Fruit fly (Drosophila melanogaster): ENCODE measurements around the gene CG42588.
A peak's percentile ranks its signal among the peaks of the same experiment; 100 is the strongest.

The CG42588 gene

DNA sequence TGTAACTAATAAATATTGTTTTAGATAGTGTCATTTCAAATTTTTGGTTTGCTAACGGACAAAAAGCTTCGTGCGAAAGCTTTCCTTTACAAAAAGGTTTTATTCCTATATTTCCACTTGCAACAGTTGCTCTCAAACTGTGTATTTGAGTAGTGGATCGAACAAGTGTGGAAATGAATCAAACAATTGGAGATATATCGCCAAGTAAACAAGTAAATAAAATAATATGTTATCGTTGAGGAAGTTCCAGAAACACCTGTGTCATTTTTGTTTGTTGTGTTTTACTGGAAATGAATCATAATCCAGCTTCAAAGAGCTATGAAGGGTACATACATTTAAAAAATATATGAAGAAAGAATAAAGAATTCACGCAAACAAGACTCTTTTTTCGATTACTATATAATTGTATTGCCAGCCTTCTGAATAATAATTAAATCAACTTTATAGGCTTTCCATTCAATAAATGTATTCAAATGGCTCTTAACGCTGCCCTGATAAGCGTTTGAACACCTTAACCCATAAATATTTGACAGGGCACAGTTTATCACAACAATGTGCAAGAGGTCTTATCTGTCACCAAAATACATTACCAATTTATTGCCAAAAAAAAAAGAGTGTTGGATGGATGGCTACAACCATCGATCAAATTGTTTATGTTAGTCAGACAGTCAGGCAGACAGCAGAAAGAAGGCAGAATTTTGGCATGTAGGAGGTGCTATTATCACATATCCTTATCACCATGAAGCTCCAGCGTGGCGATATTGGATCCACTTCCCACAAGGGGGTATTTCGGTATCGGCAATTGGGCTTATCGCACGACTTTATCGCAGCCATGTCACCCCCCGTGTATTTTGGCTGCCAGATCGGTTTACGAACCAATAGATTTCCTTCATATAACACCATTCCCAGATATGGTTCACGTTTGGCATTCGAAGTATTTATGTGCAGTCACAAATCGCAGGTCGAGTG lies 21.7 kb downstream of the CG42588 start (continued):
- TF ChIP-seq C15 (GFP tag; IDR thresholded peaks at IDR 0.05) = no peak
- TF ChIP-seq D19A (tag; optimal IDR thresholded peaks at IDR 0.05) = peak; percentile 14
- TF ChIP-seq GATAe (GFP tag; conservative IDR thresholded peaks at IDR 0.05) = no peak; the same call in 1 of the 2 replicates
- no peak for TF ChIP-seq ara (GFP tag; IDR thresholded peaks at IDR 0.05)
- peak; percentile 18 for TF ChIP-seq CG13424 (tag; optimal IDR thresholded peaks at IDR 0.05)
- no peak for TF ChIP-seq CG12769 (tag; optimal IDR thresholded peaks at IDR 0.05)
- no peak for TF ChIP-seq run (tag; optimal IDR thresholded peaks at IDR 0.05)
- peak; percentile 8 for TF ChIP-seq nerfin-1 (tag; optimal IDR thresholded peaks at IDR 0.05)
- TF ChIP-seq pros (GFP tag; optimal IDR thresholded peaks at IDR 0.05) = no peak
- TF ChIP-seq E2f1 (GFP tag; IDR thresholded peaks at IDR 0.05) = no peak
- no peak for TF ChIP-seq zen2 (GFP tag; IDR thresholded peaks at IDR 0.05; ENCODE audit: partially characterized antibody)
- no peak for TF ChIP-seq hkb (optimal IDR thresholded peaks at IDR 0.05)
- TF ChIP-seq hkb (GFP tag; IDR thresholded peaks at IDR 0.05) = no peak
- no peak for TF ChIP-seq Dbx (GFP tag; IDR thresholded peaks at IDR 0.05)
- peak; percentile 3 for TF ChIP-seq CG12659 (GFP tag; optimal IDR thresholded peaks at IDR 0.05)
- 0 out of 2 replicates have a peak, but pooled peaks have one; percentile 16 for TF ChIP-seq Awh (GFP tag; IDR thresholded peaks at IDR 0.05)
- peak; percentile 53; the same call in 1 of the 3 replicates for TF ChIP-seq CG2199 (GFP tag; IDR thresholded peaks at IDR 0.05)
- TF ChIP-seq CG2202 (tag; optimal IDR thresholded peaks at IDR 0.05) = peak; percentile 4
- no peak for TF ChIP-seq CG18011 (GFP tag; optimal IDR thresholded peaks at IDR 0.05)
- peak; percentile 53 for TF ChIP-seq CG6854 (GFP tag; optimal IDR thresholded peaks at IDR 0.05)
- no peak for TF ChIP-seq sob (GFP tag; IDR thresholded peaks at IDR 0.05)
- TF ChIP-seq Myb (GFP tag; optimal IDR thresholded peaks at IDR 0.05) = peak; percentile 85
- peak; percentile 23 for TF ChIP-seq pita (GFP tag; optimal IDR thresholded peaks at IDR 0.05)
- no peak for TF ChIP-seq CG12219 (GFP tag; optimal IDR thresholded peaks at IDR 0.05)
- peak; percentile 6 for TF ChIP-seq CG11504 (tag; optimal IDR thresholded peaks at IDR 0.05)
- TF ChIP-seq CG13287 (GFP tag; IDR thresholded peaks at IDR 0.05; ENCODE audit: partially characterized antibody) = no peak
- TF ChIP-seq CG2678 (tag; optimal IDR thresholded peaks at IDR 0.05) = peak; percentile 12
- TF ChIP-seq Xrp1 (GFP tag; IDR thresholded peaks at IDR 0.05) = no peak

DNA sequence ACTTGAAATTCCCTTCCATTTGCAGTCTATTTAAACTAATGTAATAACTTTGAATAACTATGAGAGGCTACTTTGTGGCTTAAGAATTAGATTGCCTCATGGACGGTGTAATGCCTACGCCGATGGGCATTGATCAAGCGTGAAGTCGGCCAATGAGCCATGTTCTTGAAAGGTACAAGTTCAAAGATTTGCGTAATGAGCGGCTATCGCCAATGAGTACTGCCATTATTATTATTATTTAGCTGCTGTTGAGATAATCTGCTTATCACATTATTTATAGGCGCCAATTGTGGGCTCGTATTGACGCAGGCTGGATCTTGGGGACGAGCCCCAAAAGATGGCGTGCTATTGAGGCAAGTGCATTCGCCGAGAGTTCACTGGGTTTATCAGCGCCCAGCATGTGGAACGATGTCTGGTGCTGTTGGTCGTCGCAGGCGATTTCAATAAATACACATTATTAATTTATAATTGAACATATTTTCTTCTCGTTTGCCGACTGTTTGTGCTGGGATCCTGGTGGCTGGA lies 23.2 kb downstream of the CG42588 start:
- TF ChIP-seq D19B (GFP tag; optimal IDR thresholded peaks at IDR 0.05) (no peak), zen2 (GFP tag; IDR thresholded peaks at IDR 0.05; ENCODE audit: partially characterized antibody) (no peak), sug (tag; optimal IDR thresholded peaks at IDR 0.05) (peak; percentile 56), CG17829 (tag; optimal IDR thresholded peaks at IDR 0.05) (no peak), CG13624 (GFP tag; optimal IDR thresholded peaks at IDR 0.05) (no peak), pzg (GFP tag; optimal IDR thresholded peaks at IDR 0.05) (no peak), CTCF (GFP tag; optimal IDR thresholded peaks at IDR 0.05) (peak; percentile 19), ham (GFP tag; IDR thresholded peaks at IDR 0.05) (no peak), oc (tag; optimal IDR thresholded peaks at IDR 0.05) (no peak), Spps (tag; optimal IDR thresholded peaks at IDR 0.05) (no peak), CG1647 (GFP tag; optimal IDR thresholded peaks at IDR 0.05) (no peak), p53 (GFP tag; optimal IDR thresholded peaks at IDR 0.05) (no peak), CG9727 (GFP tag; optimal IDR thresholded peaks at IDR 0.05) (no peak), ken (GFP tag; IDR thresholded peaks at IDR 0.05) (no peak), inv (GFP tag; IDR thresholded peaks at IDR 0.05; ENCODE audit: partially characterized antibody) (no peak), Kr (GFP tag; optimal IDR thresholded peaks at IDR 0.05) (no peak), CG16779 (GFP tag; IDR thresholded peaks at IDR 0.05) (no peak), hkb (optimal IDR thresholded peaks at IDR 0.05) (no peak), hkb (GFP tag; IDR thresholded peaks at IDR 0.05) (no peak), NK7.1 (GFP tag; optimal IDR thresholded peaks at IDR 0.05) (no peak), Dfd (GFP tag; optimal IDR thresholded peaks at IDR 0.05) (no peak), CG34376 (GFP tag; optimal IDR thresholded peaks at IDR 0.05) (peak; percentile 82), Side (GFP tag; optimal IDR thresholded peaks at IDR 0.05) (no peak), exex (tag; optimal IDR thresholded peaks at IDR 0.05) (peak; percentile 77), H2.0 (GFP tag; IDR thresholded peaks at IDR 0.05) (no peak)
